Fruit fly (Drosophila melanogaster) S2 (cell line): ENCODE data around the gene Mpcp2.

ENCODE experiments used
- CG8478 ChIP-seq: fragments of >200 bp; optimal IDR thresholded peaks from 2 replicates; lab custom pipeline; 2018
- CTCF ChIP-seq, 2 experiments: fragments of >200 bp; optimal IDR thresholded peaks; 2 replicates each; lab custom pipeline; 2018

DNA sequence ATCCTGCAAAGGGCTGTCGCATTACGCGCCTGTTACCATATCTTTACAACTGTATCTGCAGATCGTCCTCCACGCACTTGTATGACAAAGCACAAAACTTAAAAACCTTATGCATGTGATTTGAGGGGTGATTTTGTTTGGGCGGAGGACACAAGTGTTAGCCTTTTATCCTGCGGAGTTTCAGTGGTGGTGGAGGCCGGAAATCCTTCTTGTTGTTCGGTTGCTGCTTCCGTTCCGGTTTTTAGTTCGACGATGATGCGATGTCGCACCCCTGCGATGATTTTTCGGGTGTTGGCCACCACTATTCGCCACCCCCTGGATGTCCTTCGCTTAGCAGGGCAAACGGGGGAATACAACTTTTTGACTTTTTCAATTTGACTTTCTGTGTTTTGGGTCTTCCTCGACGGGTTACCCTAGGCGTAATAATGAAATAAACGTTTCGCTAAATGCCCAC, 27.7 kb downstream of the Mpcp2 start:
- TF ChIP-seq CTCF (optimal IDR thresholded peaks at IDR 0.05; lab: Kevin White, UChicago) (no peak), CG8478 (lab: Kevin White, UChicago) (no peak)
